Fruit fly (Drosophila melanogaster) whole organism, embryonic: ENCODE measurements around the gene CG32318.

ENCODE experiments used
- Blimp-1 ChIP-seq: fragments of 200-800 bp; sonication (Bioruptor generic); optimal IDR thresholded peaks from 3 replicates; lab custom pipeline; 2018; ENCODE audit warnings: missing biosample characterization, missing genetic modification characterization, mild to moderate bottlenecking, moderate library complexity, missing genetic modification reagents
- CG10543 ChIP-seq: fragments of 200-800 bp; sonication (Bioruptor generic); optimal IDR thresholded peaks from 3 replicates; lab custom pipeline; 2017; ENCODE audit warnings: missing biosample characterization, mild to moderate bottlenecking, missing genetic modification characterization, moderate library complexity
- CG11456 ChIP-seq: fragments of 200-800 bp; sonication (Bioruptor generic); IDR thresholded peaks from 3 replicates; pipeline ENCODE4 v1.3.6; 2022; ENCODE audit warnings: missing biosample characterization, missing genetic modification characterization
- CG13123 ChIP-seq: fragments of 200-800 bp; sonication (Bioruptor generic); optimal IDR thresholded peaks from 2 replicates; lab custom pipeline; 2016; ENCODE audit warnings: missing biosample characterization, missing genetic modification characterization
- CG13424 ChIP-seq: fragments of 200-800 bp; sonication (Bioruptor generic); optimal IDR thresholded peaks from 2 replicates; lab custom pipeline; 2019; ENCODE audit warnings: missing biosample characterization, mild to moderate bottlenecking, missing genetic modification characterization, moderate library complexity
- CG13894 ChIP-seq: fragments of 200-800 bp; sonication (Bioruptor generic); optimal IDR thresholded peaks from 3 replicates; lab custom pipeline; 2018; ENCODE audit warnings: missing biosample characterization, mild to moderate bottlenecking, missing genetic modification characterization, moderate library complexity
- CG14441 ChIP-seq: fragments of 200-800 bp; sonication (Bioruptor generic); IDR thresholded peaks from 2 replicates; pipeline ENCODE4 v1.3.6; 2022; ENCODE audit warnings: missing biosample characterization, missing genetic modification characterization
- CG14860 ChIP-seq: fragments of 200-800 bp; sonication (Bioruptor generic); IDR thresholded peaks from 3 replicates; pipeline ENCODE4 v1.3.6; 2022; ENCODE audit warnings: missing biosample characterization, missing genetic modification characterization; ENCODE audit not compliant: partially characterized antibody
- CG16815 ChIP-seq: fragments of 200-800 bp; sonication (Bioruptor generic); optimal IDR thresholded peaks from 3 replicates; lab custom pipeline; 2017; ENCODE audit warnings: missing biosample characterization, mild to moderate bottlenecking, missing genetic modification characterization
- CG17359 ChIP-seq: fragments of 200-800 bp; sonication (Bioruptor generic); optimal IDR thresholded peaks from 3 replicates; lab custom pipeline; 2018; ENCODE audit warnings: missing biosample characterization, mild to moderate bottlenecking, missing genetic modification characterization, moderate library complexity
- CG17361 ChIP-seq: fragments of 200-800 bp; sonication (Bioruptor generic); IDR thresholded peaks from 3 replicates; pipeline ENCODE4 v1.3.6; 2022; ENCODE audit warnings: missing biosample characterization, missing genetic modification characterization
- CG18011 ChIP-seq: fragments of 200-800 bp; sonication (Bioruptor generic); optimal IDR thresholded peaks from 2 replicates; lab custom pipeline; 2017; ENCODE audit warnings: missing biosample characterization, missing genetic modification characterization, mild to moderate bottlenecking, moderate library complexity, missing genotype
- CG2202 ChIP-seq: fragments of 200-800 bp; sonication (Bioruptor generic); optimal IDR thresholded peaks from 2 replicates; lab custom pipeline; 2018; ENCODE audit warnings: missing biosample characterization, mild to moderate bottlenecking, missing genetic modification characterization
- CG3065 ChIP-seq: fragments of 200-800 bp; sonication (Bioruptor generic); optimal IDR thresholded peaks from 2 replicates; lab custom pipeline; 2016; ENCODE audit warnings: missing biosample characterization, missing genetic modification characterization
- CG31365 ChIP-seq: fragments of 200-800 bp; sonication (Bioruptor generic); optimal IDR thresholded peaks from 2 replicates; lab custom pipeline; 2018; ENCODE audit warnings: missing biosample characterization, mild to moderate bottlenecking, missing genetic modification characterization
- CG31441 ChIP-seq: fragments of 200-800 bp; sonication (Bioruptor generic); IDR thresholded peaks from 2 replicates; pipeline ENCODE4 v1.3.6; 2022; ENCODE audit warnings: missing biosample characterization, missing genetic modification characterization
- CG3838 ChIP-seq: fragments of 200-800 bp; sonication (Bioruptor generic); optimal IDR thresholded peaks from 3 replicates; lab custom pipeline; 2016; ENCODE audit warnings: missing biosample characterization, missing genetic modification characterization
- CG4360 ChIP-seq: fragments of 200-800 bp; sonication (Bioruptor generic); IDR thresholded peaks from 2 replicates; pipeline ENCODE4 v1.3.6; 2022; ENCODE audit warnings: missing biosample characterization, missing genetic modification characterization
- CG5180 ChIP-seq: fragments of 200-800 bp; sonication (Bioruptor generic); optimal IDR thresholded peaks from 3 replicates; lab custom pipeline; 2017; ENCODE audit warnings: missing biosample characterization, missing genetic modification characterization, mild to moderate bottlenecking, moderate library complexity, missing genetic modification reagents
- CG6254 ChIP-seq: fragments of 200-800 bp; sonication (Bioruptor generic); optimal IDR thresholded peaks from 3 replicates; lab custom pipeline; 2017; ENCODE audit warnings: mild to moderate bottlenecking, missing biosample characterization, missing genetic modification reagents, missing genetic modification characterization
- CG6683 ChIP-seq: fragments of 200-800 bp; sonication (Bioruptor generic); optimal IDR thresholded peaks from 2 replicates; lab custom pipeline; 2017; ENCODE audit warnings: missing biosample characterization, mild to moderate bottlenecking, missing genetic modification characterization, missing genetic modification reagents
- CG6689 ChIP-seq: fragments of 200-800 bp; sonication (Bioruptor generic); IDR thresholded peaks from 2 replicates; pipeline ENCODE4 v1.3.6; 2022; ENCODE audit warnings: missing biosample characterization, missing genetic modification characterization
- CG7556 ChIP-seq: fragments of 200-800 bp; sonication (Bioruptor generic); optimal IDR thresholded peaks from 2 replicates; lab custom pipeline; 2017; ENCODE audit warnings: missing biosample characterization, mild to moderate bottlenecking, missing genetic modification characterization
- CG7839 ChIP-seq: fragments of 200-800 bp; sonication (Bioruptor generic); optimal IDR thresholded peaks from 3 replicates; lab custom pipeline; 2018; ENCODE audit warnings: missing biosample characterization, mild to moderate bottlenecking, missing genetic modification characterization, moderate library complexity
- CG7963 ChIP-seq: fragments of 200-800 bp; sonication (Bioruptor generic); IDR thresholded peaks from 3 replicates; pipeline ENCODE4 v1.3.6; 2022; ENCODE audit warnings: missing biosample characterization, missing genetic modification characterization; ENCODE audit not compliant: partially characterized antibody
- CG9876 ChIP-seq: fragments of 200-800 bp; sonication (Bioruptor generic); optimal IDR thresholded peaks from 2 replicates; lab custom pipeline; 2016; ENCODE audit warnings: missing biosample characterization, missing genetic modification characterization
- Doc2 ChIP-seq: fragments of 200-800 bp; sonication (Bioruptor generic); IDR thresholded peaks from 2 replicates; pipeline ENCODE4 v1.3.6; 2022; ENCODE audit warnings: missing biosample characterization, missing genetic modification characterization
- Drgx ChIP-seq: fragments of 200-800 bp; sonication (Bioruptor generic); IDR thresholded peaks from 2 replicates; pipeline ENCODE4 v1.3.6; 2022; ENCODE audit warnings: missing biosample characterization, missing genetic modification characterization
- Hmx ChIP-seq: fragments of 200-800 bp; sonication (Bioruptor generic); optimal IDR thresholded peaks from 2 replicates; lab custom pipeline; 2016; ENCODE audit warnings: missing biosample characterization, missing genetic modification characterization
- Lpt ChIP-seq: fragments of >200 bp; optimal IDR thresholded peaks from 2 replicates; lab custom pipeline; 2018; ENCODE audit warnings: missing biosample characterization, missing genetic modification characterization
- MESR4 ChIP-seq: fragments of 200-800 bp; sonication (Bioruptor generic); optimal IDR thresholded peaks from 2 replicates; lab custom pipeline; 2018; ENCODE audit warnings: missing biosample characterization, mild to moderate bottlenecking, missing genetic modification characterization, moderate library complexity
- MTF-1 ChIP-seq: fragments of 200-800 bp; sonication (Bioruptor generic); optimal IDR thresholded peaks from 2 replicates; lab custom pipeline; 2018; ENCODE audit warnings: missing biosample characterization, mild to moderate bottlenecking, missing genetic modification characterization, borderline replicate concordance
- Med ChIP-seq: fragments of 200-800 bp; sonication (Bioruptor generic); peaks from one replicate; lab custom pipeline; 2016; ENCODE audit warnings: missing biosample characterization, missing genetic modification characterization, mild to moderate bottlenecking, inconsistent platforms, moderate library complexity
- NfI ChIP-seq: fragments of 200-800 bp; sonication (Bioruptor generic); optimal IDR thresholded peaks from 3 replicates; lab custom pipeline; 2018; ENCODE audit warnings: missing biosample characterization, mild to moderate bottlenecking, missing genetic modification characterization, moderate library complexity
- Opbp ChIP-seq: fragments of 200-800 bp; sonication (Bioruptor generic); IDR thresholded peaks from 3 replicates; pipeline ENCODE4 v1.3.6; 2022; ENCODE audit warnings: missing biosample characterization, missing genetic modification characterization; ENCODE audit not compliant: partially characterized antibody
- Xrp1 ChIP-seq: fragments of 200-800 bp; sonication (Bioruptor generic); IDR thresholded peaks from 2 replicates; pipeline ENCODE4 v1.3.6; 2022; ENCODE audit warnings: missing biosample characterization, missing genetic modification characterization
- ac ChIP-seq: fragments of 200-800 bp; sonication (Bioruptor generic); optimal IDR thresholded peaks from 3 replicates; lab custom pipeline; 2017; ENCODE audit warnings: missing biosample characterization, mild to moderate bottlenecking, missing genetic modification characterization
- ase ChIP-seq: fragments of 200-800 bp; sonication (Bioruptor generic); IDR thresholded peaks from 3 replicates; pipeline ENCODE4 v1.3.6; 2022; ENCODE audit warnings: missing biosample characterization, missing genetic modification characterization
- ash1 ChIP-seq: fragments of 200-800 bp; sonication (Bioruptor generic); optimal IDR thresholded peaks from 2 replicates; lab custom pipeline; 2018; ENCODE audit warnings: missing biosample characterization, mild to moderate bottlenecking, missing genetic modification characterization
- ci ChIP-seq: fragments of 200-800 bp; sonication (Bioruptor generic); IDR thresholded peaks from 3 replicates; pipeline ENCODE4 v1.3.6; 2022; ENCODE audit warnings: missing biosample characterization, missing genetic modification characterization
- crol ChIP-seq: fragments of 200-800 bp; sonication (Bioruptor generic); IDR thresholded peaks from 2 replicates; pipeline ENCODE4 v1.3.6; 2022; ENCODE audit warnings: missing biosample characterization, missing genetic modification characterization
- dpn ChIP-seq, 2 experiments: fragments of 200-800 bp; sonication (Bioruptor generic); optimal IDR thresholded peaks; 3 replicates each; lab custom pipeline; 2016; ENCODE audit warnings: missing biosample characterization in 2 of 2, missing genetic modification characterization in 2 of 2
- fd3F ChIP-seq: fragments of 200-800 bp; sonication (Bioruptor generic); optimal IDR thresholded peaks from 2 replicates; lab custom pipeline; 2018; ENCODE audit warnings: missing biosample characterization, mild to moderate bottlenecking, missing genetic modification characterization, moderate library complexity
- h ChIP-seq: fragments of >200 bp; optimal IDR thresholded peaks from 2 replicates; lab custom pipeline; 2017
- pfk ChIP-seq: fragments of 200-800 bp; sonication (Bioruptor generic); optimal IDR thresholded peaks from 2 replicates; lab custom pipeline; 2018; ENCODE audit warnings: missing biosample characterization, mild to moderate bottlenecking, missing genetic modification characterization, moderate library complexity
- repo ChIP-seq: fragments of 200-800 bp; sonication (Bioruptor generic); optimal IDR thresholded peaks from 2 replicates; lab custom pipeline; 2016; ENCODE audit warnings: missing biosample characterization, missing genetic modification characterization
- ro ChIP-seq: fragments of 200-800 bp; sonication (Bioruptor generic); IDR thresholded peaks from 2 replicates; pipeline ENCODE4 v1.3.6; 2022; ENCODE audit warnings: missing biosample characterization, missing genetic modification characterization
- tgo ChIP-seq: fragments of 200-800 bp; sonication (Bioruptor generic); IDR thresholded peaks from 3 replicates; pipeline ENCODE4 v1.3.6; 2022; ENCODE audit warnings: missing biosample characterization, missing genetic modification characterization
- tll ChIP-seq, 2 experiments: fragments of 200-800 bp in 1 of 2; fragments of >200 bp in 1 of 2; sonication (Bioruptor generic) in 1 of 2; optimal IDR thresholded peaks; 2 replicates each; lab custom pipeline; 2017 to 2019; ENCODE audit warnings: missing biosample characterization in 2 of 2, missing genetic modification characterization in 2 of 2, mild to moderate bottlenecking in 1 of 2, moderate library complexity in 1 of 2
- ttk ChIP-seq: fragments of 200-800 bp; sonication (Bioruptor generic); IDR thresholded peaks from 2 replicates; pipeline ENCODE4 v2.1.2; 2022; ENCODE audit warnings: missing biosample characterization, missing genetic modification characterization
- zfh1 ChIP-seq: fragments of 200-800 bp; sonication (Bioruptor generic); IDR thresholded peaks from 3 replicates; pipeline ENCODE4 v1.3.6; 2022; ENCODE audit warnings: missing biosample characterization, missing genetic modification characterization

CG32318 gene

DNA sequence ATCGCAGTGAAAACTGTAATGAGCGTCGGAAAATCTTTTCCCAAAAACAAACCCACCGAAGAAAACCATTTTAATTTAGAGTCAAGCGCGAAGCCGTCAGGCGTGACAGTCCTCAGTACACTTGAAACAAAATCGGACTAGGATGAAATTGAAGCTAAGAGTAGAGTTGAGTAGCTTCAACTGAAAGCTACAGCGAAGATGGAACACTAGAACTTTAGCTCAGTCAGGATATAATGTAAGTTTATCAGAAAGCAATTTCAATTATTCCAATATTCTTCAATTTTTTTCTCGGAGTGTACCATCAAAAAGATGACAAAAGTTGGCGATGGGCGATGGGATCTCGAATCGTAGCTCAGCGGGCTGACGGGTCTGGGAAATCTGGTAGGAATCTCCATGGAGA, 30.3 kb downstream of the CG32318 start (continued):
- no peak for TF ChIP-seq CG10543
- peak; percentile 62 for TF ChIP-seq CG17359 (tag; lab: Kevin White, UChicago)
- TF ChIP-seq CG13894, result no peak
- no peak for TF ChIP-seq Doc2
- TF ChIP-seq pfk, result no peak
- no peak for TF ChIP-seq CG3838 (GFP tag; lab: Kevin White, UChicago)
- no peak for TF ChIP-seq ash1 (GFP tag; lab: Kevin White, UChicago)
- no peak for TF ChIP-seq CG9876 (GFP tag; lab: Kevin White, UChicago)
- peak; percentile 70 for TF ChIP-seq ci (GFP tag; lab: Robert Waterston, UW)
- TF ChIP-seq Drgx (GFP tag; lab: Robert Waterston, UW), result no peak
- no peak for TF ChIP-seq CG7963
- no peak for TF ChIP-seq ase (GFP tag; lab: Robert Waterston, UW)
- no peak for TF ChIP-seq Lpt (GFP tag; lab: Kevin White, UChicago)
- TF ChIP-seq Blimp-1 (GFP tag; lab: Kevin White, UChicago), result peak; percentile 69
- TF ChIP-seq Hmx (GFP tag; lab: Kevin White, UChicago), result no peak
- peak; percentile 19 for TF ChIP-seq CG7556 (GFP tag; lab: Kevin White, UChicago)
- TF ChIP-seq tgo, result no peak
- TF ChIP-seq CG14441 (GFP tag; lab: Robert Waterston, UW), result 0 out of 2 replicates have a peak, but pooled peaks have one; percentile 18
- no peak for TF ChIP-seq tll (GFP tag; optimal IDR thresholded peaks at IDR 0.05; lab: Kevin White, UChicago)
- peak; percentile 1 for TF ChIP-seq repo (GFP tag; lab: Kevin White, UChicago)
- TF ChIP-seq CG31441 (GFP tag; lab: Robert Waterston, UW), result peak; percentile 48
- TF ChIP-seq CG11456 (GFP tag; lab: Robert Waterston, UW), result no peak
- TF ChIP-seq MTF-1 (GFP tag; lab: Kevin White, UChicago), result no peak
- TF ChIP-seq zfh1, result no peak
- peak; percentile 70 for TF ChIP-seq Xrp1
- TF ChIP-seq CG2202 (tag; lab: Kevin White, UChicago), result no peak
- no peak for TF ChIP-seq CG5180
- TF ChIP-seq CG14860 (GFP tag; lab: Robert Waterston, UW), result no peak
- no peak for TF ChIP-seq CG3065 (GFP tag; lab: Kevin White, UChicago)
- peak; percentile 73 for TF ChIP-seq Med (GFP tag; lab: Kevin White, UChicago)
- no peak for TF ChIP-seq ro (GFP tag; lab: Robert Waterston, UW)
- peak; percentile 13 for TF ChIP-seq NfI (GFP tag; lab: Kevin White, UChicago)
- TF ChIP-seq ac (GFP tag; lab: Kevin White, UChicago), result no peak
- peak; percentile 16 to 39 for TF ChIP-seq dpn (GFP tag; optimal IDR thresholded peaks at IDR 0.05; lab: Kevin White, UChicago)
- TF ChIP-seq CG6254 (GFP tag; lab: Kevin White, UChicago), result peak; percentile 50
- TF ChIP-seq CG7839 (tag; lab: Kevin White, UChicago), result peak; percentile 54
- peak; percentile 59; the same call in 1 of the 2 replicates for TF ChIP-seq CG6689 (GFP tag; lab: Robert Waterston, UW)
- no peak for TF ChIP-seq MESR4 (GFP tag; lab: Kevin White, UChicago)
- TF ChIP-seq CG6683 (GFP tag; lab: Kevin White, UChicago), result no peak
- 0 out of 2 replicates have a peak, but pooled peaks have one; percentile 30 for TF ChIP-seq ttk
- no peak for TF ChIP-seq CG31365 (tag; lab: Kevin White, UChicago)
- no peak for TF ChIP-seq h
- TF ChIP-seq CG17361 (GFP tag; lab: Robert Waterston, UW), result peak; percentile 43; the same call in 2 of the 3 replicates
- TF ChIP-seq CG4360 (GFP tag; lab: Robert Waterston, UW), result no peak
- TF ChIP-seq CG13424 (tag; lab: Kevin White, UChicago), result peak; percentile 42
- no peak for TF ChIP-seq Opbp
- no peak for TF ChIP-seq fd3F
- no peak for TF ChIP-seq CG16815 (GFP tag; lab: Kevin White, UChicago)
- no peak for TF ChIP-seq CG18011 (GFP tag; lab: Kevin White, UChicago)
- no peak for TF ChIP-seq CG13123 (GFP tag; lab: Kevin White, UChicago)
- TF ChIP-seq crol (GFP tag; lab: Robert Waterston, UW), result no peak
